Fruit fly (Drosophila melanogaster): Measurements from ENCODE around the gene pins.
A peak's percentile ranks its signal among the peaks of the same experiment; 100 is the strongest.

Gene pins

dm6 chr3R:27557970-27558659, 24.5 kb upstream of the pins start (continued):
- TF ChIP-seq toy (GFP tag; IDR thresholded peaks at IDR 0.05) (no peak), Side (GFP tag; optimal IDR thresholded peaks at IDR 0.05) (no peak), repo (GFP tag; optimal IDR thresholded peaks at IDR 0.05) (no peak), C15 (GFP tag; IDR thresholded peaks at IDR 0.05) (no peak), CG5245 (GFP tag; optimal IDR thresholded peaks at IDR 0.05) (no peak), slp2 (GFP tag; optimal IDR thresholded peaks at IDR 0.05) (no peak), hbn (GFP tag; IDR thresholded peaks at IDR 0.05; ENCODE audit: partially characterized antibody) (no peak), CG3995 (GFP tag; optimal IDR thresholded peaks at IDR 0.05) (no peak), hth (optimal IDR thresholded peaks at IDR 0.05) (no peak), Hand (GFP tag; optimal IDR thresholded peaks at IDR 0.05) (no peak), Nf-YB (GFP tag; optimal IDR thresholded peaks at IDR 0.05) (no peak), CG8765 (GFP tag; IDR thresholded peaks at IDR 0.05) (no peak), E2f2 (GFP tag; IDR thresholded peaks at IDR 0.05) (no peak), CG2202 (tag; optimal IDR thresholded peaks at IDR 0.05) (no peak), CG4360 (GFP tag; IDR thresholded peaks at IDR 0.05) (peak; percentile 65), sim (GFP tag; IDR thresholded peaks at IDR 0.05) (0 out of 2 replicates have a peak, but pooled peaks have one; percentile 5), CG18262 (tag; optimal IDR thresholded peaks at IDR 0.05) (peak; percentile 38), CG13123 (GFP tag; optimal IDR thresholded peaks at IDR 0.05) (no peak), ro (GFP tag; IDR thresholded peaks at IDR 0.05) (no peak), dan (GFP tag; IDR thresholded peaks at IDR 0.05) (no peak), pb (GFP tag; optimal IDR thresholded peaks at IDR 0.05) (no peak), exex (tag; optimal IDR thresholded peaks at IDR 0.05) (no peak), CrebB (tag; optimal IDR thresholded peaks at IDR 0.05) (no peak), CTCF (GFP tag; optimal IDR thresholded peaks at IDR 0.05) (no peak), Dip2 (GFP tag; IDR thresholded peaks at IDR 0.05) (no peak), ash1 (GFP tag; optimal IDR thresholded peaks at IDR 0.05) (no peak), CG10959 (GFP tag; IDR thresholded peaks at IDR 0.05) (no peak), CG2712 (tag; optimal IDR thresholded peaks at IDR 0.05) (peak; percentile 38), Pdp1 (GFP tag; optimal IDR thresholded peaks at IDR 0.05) (no peak), Fer1 (GFP tag; optimal IDR thresholded peaks at IDR 0.05) (no peak), jumu (GFP tag; optimal IDR thresholded peaks at IDR 0.05) (no peak), CG31365 (tag; optimal IDR thresholded peaks at IDR 0.05) (no peak), Hmx (GFP tag; optimal IDR thresholded peaks at IDR 0.05) (no peak), Hmr (GFP tag; optimal IDR thresholded peaks at IDR 0.05) (no peak), CG4820 (GFP tag; optimal IDR thresholded peaks at IDR 0.05) (no peak), Hey (tag; optimal IDR thresholded peaks at IDR 0.05) (no peak), chinmo (GFP tag; IDR thresholded peaks at IDR 0.05; ENCODE audit: partially characterized antibody) (no peak), CG32767 (GFP tag; IDR thresholded peaks at IDR 0.05) (no peak), CG4730 (GFP tag; IDR thresholded peaks at IDR 0.05) (no peak), CG6791 (GFP tag; IDR thresholded peaks at IDR 0.05; ENCODE audit: partially characterized antibody) (peak; percentile 47; the same call in 1 of the 3 replicates), GATAe (GFP tag; conservative IDR thresholded peaks at IDR 0.05) (no peak), mirr (GFP tag; optimal IDR thresholded peaks at IDR 0.05) (no peak), CG10543 (GFP tag; optimal IDR thresholded peaks at IDR 0.05) (no peak), CG17359 (tag; optimal IDR thresholded peaks at IDR 0.05) (peak; percentile 27), Ravus (GFP tag; IDR thresholded peaks at IDR 0.05) (no peak), Usf (GFP tag; optimal IDR thresholded peaks at IDR 0.05) (no peak), gcm (GFP tag; optimal IDR thresholded peaks at IDR 0.05) (no peak), CG3838 (GFP tag; optimal IDR thresholded peaks at IDR 0.05) (no peak), CG10979 (tag; optimal IDR thresholded peaks at IDR 0.05) (peak; percentile 26), gsb (GFP tag; IDR thresholded peaks at IDR 0.05) (no peak), sna (GFP tag; IDR thresholded peaks at IDR 0.05; ENCODE audit: partially characterized antibody) (no peak), CG10654 (GFP tag; optimal IDR thresholded peaks at IDR 0.05) (no peak)

Measured in whole organism, embryonic.